Fruit fly (Drosophila melanogaster) whole organism, wandering third instar larva: ENCODE results near the gene CG43136.

Experiments used
- Abd-B ChIP-seq: fragments of >200 bp; optimal IDR thresholded peaks from 2 replicates; lab custom pipeline; 2017; ENCODE audit warnings: missing biosample characterization, missing genetic modification characterization
- CG32264 ChIP-seq: fragments of 200-800 bp; sonication (Bioruptor generic); optimal IDR thresholded peaks from 2 replicates; lab custom pipeline; 2016; ENCODE audit warnings: missing biosample characterization, missing genetic modification characterization
- CG9705 ChIP-seq: fragments of 200-800 bp; sonication (Bioruptor generic); optimal IDR thresholded peaks from 2 replicates; lab custom pipeline; 2018; ENCODE audit warnings: missing biosample characterization, mild to moderate bottlenecking, missing genetic modification characterization
- CrebA ChIP-seq: fragments of 200-800 bp; sonication (Bioruptor generic); optimal IDR thresholded peaks from 2 replicates; lab custom pipeline; 2016; ENCODE audit warnings: missing biosample characterization, mild to moderate bottlenecking, missing genetic modification characterization, borderline replicate concordance
- Dfd ChIP-seq: fragments of >200 bp; optimal IDR thresholded peaks from 2 replicates; lab custom pipeline; 2017; ENCODE audit warnings: missing biosample characterization, missing genetic modification characterization
- Dif ChIP-seq: fragments of 200-275, 200-300 bp; sonication (Bioruptor generic); optimal IDR thresholded peaks from 2 replicates; lab custom pipeline; 2018; ENCODE audit warnings: missing biosample characterization, missing genetic modification characterization; ENCODE audit not compliant: partially characterized antibody
- GATAd ChIP-seq: sonication (Bioruptor generic); optimal IDR thresholded peaks from 2 replicates; lab custom pipeline; 2016; ENCODE audit warnings: missing biosample characterization, missing genetic modification characterization
- HLH106 ChIP-seq: fragments of 200-800 bp; optimal IDR thresholded peaks from 3 replicates; lab custom pipeline; 2019; ENCODE audit warnings: missing biosample characterization, mild to moderate bottlenecking, missing genetic modification characterization, moderate library complexity
- Hnf4 ChIP-seq: fragments of 200-800 bp; sonication (Bioruptor generic); optimal IDR thresholded peaks from 2 replicates; lab custom pipeline; 2016; ENCODE audit warnings: missing biosample characterization, mild to moderate bottlenecking, missing genetic modification characterization
- Hr78 ChIP-seq: fragments of >200 bp; optimal IDR thresholded peaks from 2 replicates; lab custom pipeline; 2017; ENCODE audit warnings: missing biosample characterization, missing genetic modification characterization
- Hr83 ChIP-seq: fragments of 200-300 bp; sonication (Bioruptor generic); optimal IDR thresholded peaks from 2 replicates; lab custom pipeline; 2016; ENCODE audit warnings: missing biosample characterization, mild to moderate bottlenecking, missing genetic modification characterization, moderate library complexity; ENCODE audit not compliant: poor library complexity, severe bottlenecking
- Jra ChIP-seq: sonication (Bioruptor generic); optimal IDR thresholded peaks from 2 replicates; lab custom pipeline; 2016; ENCODE audit warnings: missing biosample characterization, missing genetic modification characterization
- Mio ChIP-seq: sonication (Bioruptor generic); optimal IDR thresholded peaks from 2 replicates; lab custom pipeline; 2016; ENCODE audit warnings: missing biosample characterization, missing genetic modification characterization
- Myc ChIP-seq: fragments of >200 bp; optimal IDR thresholded peaks from 2 replicates; lab custom pipeline; 2017
- N ChIP-seq: fragments of >200 bp; optimal IDR thresholded peaks from 2 replicates; lab custom pipeline; 2018; ENCODE audit warnings: missing biosample characterization, missing external identifiers, missing genetic modification characterization
- OdsH ChIP-seq: fragments of 200-800 bp; sonication (Bioruptor generic); optimal IDR thresholded peaks from 2 replicates; lab custom pipeline; 2016; ENCODE audit warnings: missing biosample characterization, mild to moderate bottlenecking, missing genetic modification characterization
- Rel ChIP-seq, 2 experiments: fragments of 200-800 bp; sonication (Bioruptor generic) in 1 of 2; optimal IDR thresholded peaks; 2 replicates in 1 of 2; 3 replicates in 1 of 2; lab custom pipeline; 2016 to 2019; ENCODE audit warnings: mild to moderate bottlenecking in 2 of 2, missing biosample characterization in 2 of 2, missing genetic modification characterization in 2 of 2, moderate library complexity in 1 of 2
- Sp1 ChIP-seq: fragments of 200-800 bp; sonication (Bioruptor generic); optimal IDR thresholded peaks from 3 replicates; lab custom pipeline; 2019; ENCODE audit warnings: missing biosample characterization, mild to moderate bottlenecking, missing genetic modification characterization, moderate library complexity
- Vsx2 ChIP-seq: fragments of 200-300, 225-300 bp; sonication (Bioruptor generic); optimal IDR thresholded peaks from 2 replicates; lab custom pipeline; 2018; ENCODE audit warnings: missing biosample characterization, missing genetic modification characterization; ENCODE audit not compliant: partially characterized antibody
- br ChIP-seq: fragments of 200-800 bp; sonication (Bioruptor generic); optimal IDR thresholded peaks from 2 replicates; lab custom pipeline; 2016; ENCODE audit warnings: missing biosample characterization, missing genetic modification characterization
- brk ChIP-seq: fragments of 200-800 bp; sonication (Bioruptor generic); optimal IDR thresholded peaks from 2 replicates; lab custom pipeline; 2016; ENCODE audit warnings: missing biosample characterization, mild to moderate bottlenecking, missing genetic modification characterization
- dl ChIP-seq, 2 experiments: fragments of 175-275, 200-275 bp in 1 of 2; fragments of 200-275 bp in 1 of 2; sonication (Bioruptor generic); optimal IDR thresholded peaks; lab custom pipeline; 2018; ENCODE audit warnings: mild to moderate bottlenecking in 2 of 2, missing biosample characterization in 2 of 2, missing genetic modification characterization in 2 of 2, moderate library complexity in 2 of 2; ENCODE audit not compliant: partially characterized antibody in 2 of 2, insufficient read depth in 1 of 2
- dmrt93B ChIP-seq: fragments of 200-800 bp; sonication (Bioruptor generic); optimal IDR thresholded peaks from 2 replicates; lab custom pipeline; 2018; ENCODE audit warnings: missing biosample characterization, mild to moderate bottlenecking, missing genetic modification characterization
- dsf ChIP-seq: sonication (Bioruptor generic); optimal IDR thresholded peaks from 2 replicates; lab custom pipeline; 2016; ENCODE audit warnings: missing biosample characterization, missing genetic modification characterization, borderline replicate concordance
- ey ChIP-seq: fragments of 200-800 bp; sonication (Bioruptor generic); optimal IDR thresholded peaks from 2 replicates; lab custom pipeline; 2016; ENCODE audit warnings: missing biosample characterization, missing genetic modification characterization
- foxo ChIP-seq, 2 experiments: fragments of 200-800 bp; sonication (Bioruptor generic); optimal IDR thresholded peaks; 2 replicates in 1 of 2; 3 replicates in 1 of 2; lab custom pipeline; 2016 to 2017; ENCODE audit warnings: missing biosample characterization in 2 of 2, missing genetic modification characterization in 2 of 2
- fru ChIP-seq: fragments of 200-800 bp; sonication (Bioruptor generic); optimal IDR thresholded peaks from 3 replicates; lab custom pipeline; 2016; ENCODE audit warnings: missing biosample characterization, mild to moderate bottlenecking, missing genetic modification characterization
- h ChIP-seq: fragments of 200-800 bp; sonication (Bioruptor generic); optimal IDR thresholded peaks from 3 replicates; lab custom pipeline; 2016; ENCODE audit warnings: missing biosample characterization, mild to moderate bottlenecking, missing genetic modification characterization
- jim ChIP-seq: fragments of 175-275, 200-325 bp; sonication (Bioruptor generic); optimal IDR thresholded peaks from 2 replicates; lab custom pipeline; 2016; ENCODE audit warnings: missing biosample characterization, mild to moderate bottlenecking, missing genetic modification characterization
- lola ChIP-seq: fragments of >200 bp; optimal IDR thresholded peaks from 2 replicates; lab custom pipeline; 2017; ENCODE audit warnings: missing biosample characterization, missing genetic modification characterization
- pan ChIP-seq: fragments of >200 bp; optimal IDR thresholded peaks from 2 replicates; lab custom pipeline; 2017
- psq ChIP-seq: fragments of 200-800 bp; sonication (Bioruptor generic); optimal IDR thresholded peaks from 3 replicates; lab custom pipeline; 2017; ENCODE audit warnings: missing biosample characterization, mild to moderate bottlenecking, missing genetic modification characterization, moderate library complexity
- rgr ChIP-seq: fragments of 200-800 bp; sonication (Bioruptor generic); optimal IDR thresholded peaks from 3 replicates; lab custom pipeline; 2016; ENCODE audit warnings: missing biosample characterization, mild to moderate bottlenecking, missing genetic modification characterization
- sage ChIP-seq: fragments of 200-800 bp; sonication (Bioruptor generic); optimal IDR thresholded peaks from 2 replicates; lab custom pipeline; 2016; ENCODE audit warnings: missing biosample characterization, mild to moderate bottlenecking, missing genetic modification characterization
- sv ChIP-seq: fragments of 200-800 bp; sonication (Bioruptor generic); optimal IDR thresholded peaks from 3 replicates; lab custom pipeline; 2016; ENCODE audit warnings: missing biosample characterization, missing genetic modification characterization
- tai ChIP-seq: sonication (Bioruptor generic); optimal IDR thresholded peaks from 2 replicates; lab custom pipeline; 2016; ENCODE audit warnings: missing biosample characterization, missing genetic modification characterization
- usp ChIP-seq: fragments of >200 bp; optimal IDR thresholded peaks from 2 replicates; lab custom pipeline; 2017; ENCODE audit warnings: missing biosample characterization, missing genetic modification characterization
- woc ChIP-seq: sonication (Bioruptor generic); optimal IDR thresholded peaks from 2 replicates; lab custom pipeline; 2016; ENCODE audit warnings: missing biosample characterization, mild to moderate bottlenecking, missing genetic modification characterization

The CG43136 gene

DNA sequence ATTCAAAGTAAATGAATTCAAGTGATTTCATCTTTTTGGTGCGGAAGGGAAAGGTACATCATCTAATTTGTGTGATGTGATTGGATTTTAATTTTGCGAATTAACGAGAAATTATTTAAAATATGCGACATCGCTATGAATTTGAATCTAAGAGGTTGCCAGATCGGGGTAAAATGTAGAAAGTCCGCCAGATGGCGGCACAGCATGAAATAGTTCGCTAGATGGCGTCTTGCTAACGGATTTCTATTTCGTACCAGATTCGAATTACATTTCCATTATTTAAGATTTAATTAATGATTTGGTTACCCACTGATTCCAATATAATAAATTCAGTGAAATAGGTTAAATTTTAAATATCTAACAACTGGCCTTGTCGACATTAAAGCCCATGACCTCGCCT, 29.8 kb downstream of the CG43136 start:
- TF ChIP-seq CG32264 (no peak), psq (GFP tag; lab: Kevin White, UChicago) (no peak), h (peak; percentile 54), Jra (GFP tag; lab: Kevin White, UChicago) (no peak), usp (GFP tag; lab: Kevin White, UChicago) (no peak), sv (peak; percentile 2), foxo (GFP tag; optimal IDR thresholded peaks at IDR 0.05; lab: Kevin White, UChicago) (peak in 1 of 2 experiments; percentile 57), rgr (GFP tag; lab: Kevin White, UChicago) (peak; percentile 50), fru (GFP tag; lab: Kevin White, UChicago) (peak; percentile 41), Dif (no peak), brk (no peak), Hr83 (GFP tag; lab: Kevin White, UChicago) (no peak), HLH106 (tag; lab: Kevin White, UChicago) (peak; percentile 43), Hr78 (no peak), Sp1 (no peak), Myc (lab: Kevin White, UChicago) (peak; percentile 86), CrebA (GFP tag; lab: Kevin White, UChicago) (no peak), GATAd (no peak), lola (GFP tag; lab: Kevin White, UChicago) (no peak), Dfd (no peak), woc (GFP tag; lab: Kevin White, UChicago) (no peak), Rel (GFP tag; optimal IDR thresholded peaks at IDR 0.05; lab: Kevin White, UChicago) (no peak), Rel (tag; optimal IDR thresholded peaks at IDR 0.05; lab: Kevin White, UChicago) (peak; percentile 37), br (GFP tag; lab: Kevin White, UChicago) (peak; percentile 18), ey (no peak), pan (no peak), N (GFP tag; lab: Kevin White, UChicago) (no peak), Hnf4 (GFP tag; lab: Kevin White, UChicago) (peak; percentile 54), OdsH (GFP tag; lab: Kevin White, UChicago) (no peak), dmrt93B (GFP tag; lab: Kevin White, UChicago) (no peak), dl (GFP tag; optimal IDR thresholded peaks at IDR 0.05; lab: Kevin White, UChicago; ENCODE audit: insufficient read depth in 1 of 2, partially characterized antibody in 2 of 2) (no peak), Mio (no peak), dsf (GFP tag; lab: Kevin White, UChicago) (no peak), Abd-B (GFP tag; lab: Kevin White, UChicago) (no peak), Vsx2 (GFP tag; lab: Kevin White, UChicago) (no peak), tai (no peak), CG9705 (GFP tag; lab: Kevin White, UChicago) (no peak), jim (GFP tag; lab: Kevin White, UChicago) (no peak), sage (GFP tag; lab: Kevin White, UChicago) (no peak)

DNA sequence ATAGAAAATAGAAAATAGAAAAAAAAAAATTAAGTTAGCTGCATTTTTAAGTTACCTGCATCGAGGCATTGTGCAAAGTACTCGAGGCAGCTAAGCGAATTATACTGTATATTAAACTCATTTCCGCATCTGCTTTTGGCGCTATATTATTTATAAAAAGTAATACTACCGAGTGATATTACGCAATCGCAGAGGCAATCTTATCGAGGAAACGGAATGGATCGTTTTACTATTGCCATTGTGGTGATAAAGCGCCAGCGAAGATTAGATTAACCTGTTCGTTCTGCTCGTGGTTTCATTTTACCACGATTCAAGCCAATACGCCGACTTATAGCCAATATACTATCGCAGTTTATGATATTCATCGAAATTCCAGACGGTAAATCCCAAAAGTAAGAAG, 30.7 kb downstream of the CG43136 start:
- TF ChIP-seq CG9705 (GFP tag; lab: Kevin White, UChicago) (no peak), HLH106 (tag; lab: Kevin White, UChicago) (no peak), pan (no peak), Jra (GFP tag; lab: Kevin White, UChicago) (no peak), fru (GFP tag; lab: Kevin White, UChicago) (no peak), jim (GFP tag; lab: Kevin White, UChicago) (no peak)

DNA sequence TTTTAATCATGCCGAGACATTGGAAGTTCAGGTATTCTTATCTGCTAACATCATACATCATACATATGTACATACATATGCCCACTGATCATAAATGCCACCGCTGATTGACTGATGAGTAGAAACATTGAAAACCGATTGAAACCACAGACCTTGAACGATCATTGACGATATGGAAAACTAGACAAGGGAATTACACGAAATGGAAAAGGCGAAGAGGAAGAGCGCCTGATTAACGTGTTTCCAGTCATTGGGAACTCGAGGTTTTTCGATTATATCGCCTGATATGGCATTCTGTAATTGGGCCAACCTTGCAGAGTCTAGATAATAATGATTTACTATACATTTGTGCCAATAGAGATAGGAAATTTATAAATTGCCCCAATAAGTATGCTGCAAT, 31.3 kb downstream of the CG43136 start:
- TF ChIP-seq Hr83 (GFP tag; lab: Kevin White, UChicago): no peak
- TF ChIP-seq dmrt93B (GFP tag; lab: Kevin White, UChicago): no peak
- TF ChIP-seq Sp1: no peak
- TF ChIP-seq dl (GFP tag; optimal IDR thresholded peaks at IDR 0.05; lab: Kevin White, UChicago; ENCODE audit: insufficient read depth in 1 of 2, partially characterized antibody in 2 of 2): no peak
- TF ChIP-seq tai: no peak
- no peak for TF ChIP-seq Dif
- TF ChIP-seq h: no peak
